Fruit fly (Drosophila melanogaster) whole organism, embryonic: ENCODE measurements around the gene CheB38c.
A peak's percentile ranks its signal among the peaks of the same experiment; 100 is the strongest.

Source experiments
- BtbVII ChIP-seq: fragments of 200-800 bp; sonication (Bioruptor generic); optimal IDR thresholded peaks from 3 replicates; lab custom pipeline; 2017; ENCODE audit warnings: missing biosample characterization, mild to moderate bottlenecking, missing genetic modification characterization
- CG10147 ChIP-seq: fragments of 200-800 bp; sonication (Bioruptor generic); optimal IDR thresholded peaks from 2 replicates; lab custom pipeline; 2019; ENCODE audit warnings: missing biosample characterization, mild to moderate bottlenecking, missing genetic modification characterization, moderate library complexity
- CG10274 ChIP-seq: fragments of 200-800 bp; sonication (Bioruptor generic); optimal IDR thresholded peaks from 3 replicates; lab custom pipeline; 2017; ENCODE audit warnings: missing biosample characterization, mild to moderate bottlenecking, missing genetic modification characterization
- CG10321 ChIP-seq: fragments of 200-800 bp; sonication (Bioruptor generic); IDR thresholded peaks from 2 replicates; pipeline ENCODE4 v1.3.6; 2022; ENCODE audit warnings: missing biosample characterization, missing genetic modification characterization
- CG10543 ChIP-seq: fragments of 200-800 bp; sonication (Bioruptor generic); optimal IDR thresholded peaks from 3 replicates; lab custom pipeline; 2017; ENCODE audit warnings: missing biosample characterization, mild to moderate bottlenecking, missing genetic modification characterization, moderate library complexity
- CG13424 ChIP-seq: fragments of 200-800 bp; sonication (Bioruptor generic); optimal IDR thresholded peaks from 2 replicates; lab custom pipeline; 2019; ENCODE audit warnings: missing biosample characterization, mild to moderate bottlenecking, missing genetic modification characterization, moderate library complexity
- CG15011 ChIP-seq: fragments of 200-800 bp; sonication (Bioruptor generic); optimal IDR thresholded peaks from 3 replicates; lab custom pipeline; 2018; ENCODE audit warnings: missing biosample characterization, mild to moderate bottlenecking, missing genetic modification characterization
- CG15073 ChIP-seq: fragments of 200-800 bp; sonication (Bioruptor generic); optimal IDR thresholded peaks from 2 replicates; lab custom pipeline; 2016; ENCODE audit warnings: missing biosample characterization, missing genetic modification characterization
- CG15696 ChIP-seq: fragments of 200-800 bp; sonication (Bioruptor generic); optimal IDR thresholded peaks from 2 replicates; lab custom pipeline; 2019; ENCODE audit warnings: missing biosample characterization, mild to moderate bottlenecking, missing genetic modification characterization, moderate library complexity
- CG17912 ChIP-seq: fragments of 200-800 bp; sonication (Bioruptor generic); optimal IDR thresholded peaks from 2 replicates; lab custom pipeline; 2018; ENCODE audit warnings: missing biosample characterization, mild to moderate bottlenecking, missing genetic modification characterization
- CG2120 ChIP-seq: fragments of 200-800 bp; sonication (Bioruptor generic); optimal IDR thresholded peaks from 3 replicates; lab custom pipeline; 2016; ENCODE audit warnings: missing biosample characterization, missing genetic modification characterization
- CG3407 ChIP-seq: fragments of 200-800 bp; sonication (Bioruptor generic); optimal IDR thresholded peaks from 2 replicates; lab custom pipeline; 2018; ENCODE audit warnings: missing biosample characterization, mild to moderate bottlenecking, missing genetic modification characterization
- CG6654 ChIP-seq: fragments of 200-800 bp; sonication (Bioruptor generic); optimal IDR thresholded peaks from 2 replicates; lab custom pipeline; 2017; ENCODE audit warnings: missing biosample characterization, mild to moderate bottlenecking, missing genetic modification characterization
- CG6689 ChIP-seq: fragments of 200-800 bp; sonication (Bioruptor generic); IDR thresholded peaks from 2 replicates; pipeline ENCODE4 v1.3.6; 2022; ENCODE audit warnings: missing biosample characterization, missing genetic modification characterization
- CG6765 ChIP-seq: fragments of 200-800 bp; sonication (Bioruptor generic); optimal IDR thresholded peaks from 3 replicates; lab custom pipeline; 2017; ENCODE audit warnings: missing biosample characterization, mild to moderate bottlenecking, missing genetic modification characterization
- CG7839 ChIP-seq: fragments of 200-800 bp; sonication (Bioruptor generic); optimal IDR thresholded peaks from 3 replicates; lab custom pipeline; 2018; ENCODE audit warnings: missing biosample characterization, mild to moderate bottlenecking, missing genetic modification characterization, moderate library complexity
- CG9932 ChIP-seq: fragments of 200-800 bp; sonication (Bioruptor generic); IDR thresholded peaks from 2 replicates; pipeline ENCODE4 v1.3.6; 2022; ENCODE audit warnings: missing biosample characterization, missing genetic modification characterization
- D ChIP-seq, 2 experiments: fragments of 200-800 bp in 1 of 2; fragments of >200 bp in 1 of 2; sonication (Bioruptor generic) in 1 of 2; optimal IDR thresholded peaks; 2 replicates in 1 of 2; 3 replicates in 1 of 2; lab custom pipeline; 2017; ENCODE audit warnings: mild to moderate bottlenecking in 1 of 2, missing biosample characterization in 1 of 2, missing genetic modification characterization in 1 of 2, missing genetic modification reagents in 1 of 2
- Drgx ChIP-seq: fragments of 200-800 bp; sonication (Bioruptor generic); IDR thresholded peaks from 2 replicates; pipeline ENCODE4 v1.3.6; 2022; ENCODE audit warnings: missing biosample characterization, missing genetic modification characterization
- Gsc ChIP-seq: fragments of 200-800 bp; sonication (Bioruptor generic); IDR thresholded peaks from 2 replicates; pipeline ENCODE4 v1.3.6; 2022; ENCODE audit warnings: missing biosample characterization, missing genetic modification characterization
- Hr3 ChIP-seq: fragments of 200-800 bp; sonication (Bioruptor generic); optimal IDR thresholded peaks from 3 replicates; lab custom pipeline; 2016; ENCODE audit warnings: missing biosample characterization, missing genetic modification characterization
- Myb ChIP-seq: fragments of 200-800 bp; sonication (Bioruptor generic); optimal IDR thresholded peaks from 2 replicates; lab custom pipeline; 2016; ENCODE audit warnings: missing biosample characterization, missing genetic modification characterization
- Nf-YC ChIP-seq: fragments of 200-800 bp; optimal IDR thresholded peaks from 3 replicates; lab custom pipeline; 2019; ENCODE audit warnings: missing biosample characterization, mild to moderate bottlenecking, missing genetic modification characterization, moderate library complexity
- Pdp1 ChIP-seq, 2 experiments: fragments of 200-800 bp; sonication (Bioruptor generic); optimal IDR thresholded peaks; 3 replicates each; lab custom pipeline; 2016; ENCODE audit warnings: missing biosample characterization in 2 of 2, missing genetic modification characterization in 2 of 2, mild to moderate bottlenecking in 1 of 2, moderate library complexity in 1 of 2
- Rx ChIP-seq: fragments of 200-800 bp; sonication (Bioruptor generic); IDR thresholded peaks from 2 replicates; pipeline ENCODE4 v1.3.6; 2022; ENCODE audit warnings: missing biosample characterization, missing genetic modification characterization
- Scr ChIP-seq: fragments of 200-800 bp; sonication (Bioruptor generic); IDR thresholded peaks from 2 replicates; pipeline ENCODE4 v1.3.6; 2022; ENCODE audit warnings: missing biosample characterization, missing genetic modification characterization; ENCODE audit not compliant: partially characterized antibody
- Spps ChIP-seq: fragments of 200-800 bp; sonication (Bioruptor generic); optimal IDR thresholded peaks from 2 replicates; lab custom pipeline; 2018; ENCODE audit warnings: missing biosample characterization, mild to moderate bottlenecking, missing genetic modification characterization
- Ssrp ChIP-seq: fragments of 200-800 bp; sonication (Bioruptor generic); optimal IDR thresholded peaks from 2 replicates; lab custom pipeline; 2018; ENCODE audit warnings: missing biosample characterization, mild to moderate bottlenecking, missing genetic modification characterization, moderate library complexity
- YL-1 ChIP-seq: fragments of 200-800 bp; sonication (Bioruptor generic); optimal IDR thresholded peaks from 3 replicates; lab custom pipeline; 2017; ENCODE audit warnings: missing biosample characterization, mild to moderate bottlenecking, missing genetic modification characterization
- cad ChIP-seq: fragments of >200 bp; optimal IDR thresholded peaks from 2 replicates; lab custom pipeline; 2017; ENCODE audit warnings: missing biosample characterization, missing genetic modification characterization
- chif ChIP-seq, 2 experiments: fragments of 200-800 bp; sonication (Bioruptor generic); optimal IDR thresholded peaks; 3 replicates each; lab custom pipeline; 2016; ENCODE audit warnings: missing biosample characterization in 2 of 2, missing genetic modification characterization in 2 of 2
- chn ChIP-seq: fragments of 200-800 bp; sonication (Bioruptor generic); optimal IDR thresholded peaks from 2 replicates; lab custom pipeline; 2016; ENCODE audit warnings: missing biosample characterization, missing genetic modification characterization
- cwo ChIP-seq: fragments of 200-800 bp; sonication (Bioruptor generic); optimal IDR thresholded peaks from 3 replicates; lab custom pipeline; 2017; ENCODE audit warnings: missing biosample characterization, missing genetic modification characterization, mild to moderate bottlenecking, moderate library complexity, missing genetic modification reagents
- en ChIP-seq: fragments of 200-800 bp; sonication (Bioruptor generic); optimal IDR thresholded peaks from 2 replicates; lab custom pipeline; 2016; ENCODE audit warnings: missing biosample characterization, missing genetic modification characterization
- hbn ChIP-seq: fragments of 200-800 bp; sonication (Bioruptor generic); IDR thresholded peaks from 2 replicates; pipeline ENCODE4 v1.3.6; 2022; ENCODE audit warnings: missing biosample characterization, missing genetic modification characterization; ENCODE audit not compliant: partially characterized antibody
- hkb ChIP-seq, 2 experiments: fragments of 200-800 bp in 1 of 2; fragments of >200 bp in 1 of 2; sonication (Bioruptor generic) in 1 of 2; IDR thresholded peaks in 1 of 2; optimal IDR thresholded peaks in 1 of 2; 2 replicates each; pipeline versions ENCODE4 v1.3.6 to Lab custom; 2017 to 2022; ENCODE audit warnings: missing biosample characterization in 1 of 2, missing genetic modification characterization in 1 of 2
- ind ChIP-seq: fragments of 200-800 bp; sonication (Bioruptor generic); optimal IDR thresholded peaks from 3 replicates; lab custom pipeline; 2016; ENCODE audit warnings: missing biosample characterization, missing genetic modification characterization
- klu ChIP-seq: fragments of 200-800 bp; sonication (Bioruptor generic); IDR thresholded peaks from 2 replicates; pipeline ENCODE4 v1.3.6; 2022; ENCODE audit warnings: missing biosample characterization, missing genetic modification characterization
- onecut ChIP-seq: fragments of 200-800 bp; sonication (Bioruptor generic); IDR thresholded peaks from 2 replicates; pipeline ENCODE4 v1.3.6; 2022; ENCODE audit warnings: missing biosample characterization, missing genetic modification characterization
- org-1 ChIP-seq: fragments of 200-800 bp; sonication (Bioruptor generic); optimal IDR thresholded peaks from 2 replicates; lab custom pipeline; 2017; ENCODE audit warnings: missing biosample characterization, missing genetic modification characterization
- pho ChIP-seq: fragments of 200-800 bp; sonication (Bioruptor generic); optimal IDR thresholded peaks from 2 replicates; lab custom pipeline; 2016; ENCODE audit warnings: missing biosample characterization, missing genetic modification characterization
- ranshi ChIP-seq: fragments of 200-800 bp; sonication (Bioruptor generic); IDR thresholded peaks from 2 replicates; pipeline ENCODE4 v1.3.6; 2022; ENCODE audit warnings: missing biosample characterization, missing genetic modification characterization
- salm ChIP-seq: fragments of 200-800 bp; sonication (Bioruptor generic); optimal IDR thresholded peaks from 2 replicates; lab custom pipeline; 2018; ENCODE audit warnings: missing biosample characterization, mild to moderate bottlenecking, missing genetic modification characterization
- sim ChIP-seq: fragments of 200-800 bp; sonication (Bioruptor generic); IDR thresholded peaks from 2 replicates; pipeline ENCODE4 v1.3.6; 2022; ENCODE audit warnings: missing biosample characterization, missing genetic modification characterization
- sob ChIP-seq: fragments of 200-800 bp; sonication (Bioruptor generic); IDR thresholded peaks from 2 replicates; pipeline ENCODE4 v1.3.6; 2022; ENCODE audit warnings: missing biosample characterization, missing genetic modification characterization
- stwl ChIP-seq: fragments of 200-800 bp; sonication (Bioruptor generic); optimal IDR thresholded peaks from 3 replicates; lab custom pipeline; 2018; ENCODE audit warnings: missing biosample characterization, mild to moderate bottlenecking, missing genetic modification characterization, moderate library complexity
- zen2 ChIP-seq: fragments of 200-800 bp; sonication (Bioruptor generic); IDR thresholded peaks from 3 replicates; pipeline ENCODE4 v1.3.6; 2022; ENCODE audit warnings: missing biosample characterization, missing genetic modification characterization; ENCODE audit not compliant: partially characterized antibody

The CheB38c gene

dm6 chr2L:20799991-20800897, 20.4 kb downstream of the CheB38c start (continued):
- peak; percentile 94 for TF ChIP-seq CG2120 (GFP tag; lab: Kevin White, UChicago)
- TF ChIP-seq org-1 (GFP tag; lab: Kevin White, UChicago) = peak; percentile 74
- TF ChIP-seq D (optimal IDR thresholded peaks at IDR 0.05; lab: Kevin White, UChicago) = no peak
- TF ChIP-seq D (GFP tag; optimal IDR thresholded peaks at IDR 0.05; lab: Kevin White, UChicago) = peak; percentile 36
- peak; percentile 72 to 83 for TF ChIP-seq Pdp1 (GFP tag; optimal IDR thresholded peaks at IDR 0.05; lab: Kevin White, UChicago)
- no peak for TF ChIP-seq Gsc (GFP tag; lab: Robert Waterston, UW)
- peak; percentile 76 for TF ChIP-seq sob (GFP tag; lab: Robert Waterston, UW)
- peak; percentile 79 for TF ChIP-seq Drgx (GFP tag; lab: Robert Waterston, UW)
- peak; percentile 65 for TF ChIP-seq CG15696 (tag; lab: Kevin White, UChicago)
- TF ChIP-seq chn (GFP tag; lab: Kevin White, UChicago) = peak; percentile 52
- TF ChIP-seq CG10321 = 0 out of 2 replicates have a peak, but pooled peaks have one; percentile 33
- TF ChIP-seq CG15073 (GFP tag; lab: Kevin White, UChicago) = no peak
- TF ChIP-seq CG6765 (GFP tag; lab: Kevin White, UChicago) = peak; percentile 54
- TF ChIP-seq Myb (GFP tag; lab: Kevin White, UChicago) = peak; percentile 69
- no peak for TF ChIP-seq stwl (tag; lab: Kevin White, UChicago)
- no peak for TF ChIP-seq hkb (optimal IDR thresholded peaks at IDR 0.05; lab: Kevin White, UChicago)
- TF ChIP-seq hkb (GFP tag; IDR thresholded peaks at IDR 0.05; lab: Robert Waterston, UW) = peak; percentile 77
- TF ChIP-seq CG10274 (GFP tag; lab: Kevin White, UChicago) = peak; percentile 56
- peak; percentile 87 for TF ChIP-seq CG9932 (GFP tag; lab: Robert Waterston, UW)
- no peak for TF ChIP-seq Spps (tag; lab: Kevin White, UChicago)
- TF ChIP-seq CG15011 (GFP tag; lab: Kevin White, UChicago) = peak; percentile 70
- peak; percentile 83 for TF ChIP-seq ranshi (GFP tag; lab: Robert Waterston, UW)
- peak; percentile 83 for TF ChIP-seq cwo (GFP tag; lab: Kevin White, UChicago)
- TF ChIP-seq Nf-YC (tag; lab: Kevin White, UChicago) = peak; percentile 33
- TF ChIP-seq salm (tag; lab: Kevin White, UChicago) = no peak
- TF ChIP-seq ind = peak; percentile 77
- peak; percentile 85 for TF ChIP-seq BtbVII
- TF ChIP-seq CG7839 (tag; lab: Kevin White, UChicago) = peak; percentile 85
- no peak for TF ChIP-seq YL-1
- peak; percentile 80 for TF ChIP-seq pho (GFP tag; lab: Kevin White, UChicago)
- TF ChIP-seq Rx (GFP tag; lab: Robert Waterston, UW) = peak; percentile 60; the same call in 1 of the 2 replicates
- TF ChIP-seq CG6689 (GFP tag; lab: Robert Waterston, UW) = peak; percentile 81
- TF ChIP-seq Ssrp (tag; lab: Kevin White, UChicago) = peak; percentile 57
- no peak for TF ChIP-seq CG17912 (GFP tag; lab: Kevin White, UChicago)
- peak; percentile 27 for TF ChIP-seq CG3407 (GFP tag; lab: Kevin White, UChicago)
- peak; percentile 78 for TF ChIP-seq CG10147
- TF ChIP-seq klu (GFP tag; lab: Robert Waterston, UW) = peak; percentile 61
- TF ChIP-seq onecut (GFP tag; lab: Robert Waterston, UW) = peak; percentile 51
- TF ChIP-seq zen2 (GFP tag; lab: Robert Waterston, UW) = no peak
- TF ChIP-seq CG6654 (GFP tag; lab: Kevin White, UChicago) = peak; percentile 14
- TF ChIP-seq CG10543 = peak; percentile 69
- peak; percentile 43 for TF ChIP-seq cad (GFP tag; lab: Kevin White, UChicago)
- TF ChIP-seq Hr3 (GFP tag; lab: Kevin White, UChicago) = peak; percentile 60
- TF ChIP-seq chif (GFP tag; optimal IDR thresholded peaks at IDR 0.05; lab: Kevin White, UChicago) = peak; percentile 65 to 77
- no peak; the same call in 1 of the 2 replicates for TF ChIP-seq sim
- TF ChIP-seq Scr = no peak
- peak; percentile 71 for TF ChIP-seq en (GFP tag; lab: Kevin White, UChicago)
- TF ChIP-seq CG13424 (tag; lab: Kevin White, UChicago) = peak; percentile 67
- TF ChIP-seq hbn = no peak
